Fruit fly (Drosophila melanogaster) whole organism: ENCODE results near the gene CG45073.

ENCODE experiments used
- CG8478 ChIP-seq: fragments of >200 bp; optimal IDR thresholded peaks from 2 replicates; lab custom pipeline; 2018; ENCODE audit warnings: inconsistent platforms
- EcR ChIP-seq, 2 experiments: fragments of >200 bp; optimal IDR thresholded peaks; 2 replicates each; lab custom pipeline; 2017; ENCODE audit warnings: missing biosample characterization in 2 of 2, missing genetic modification characterization in 2 of 2, missing genetic modification reagents in 2 of 2

- TF ChIP-seq EcR (GFP tag; optimal IDR thresholded peaks at IDR 0.05; lab: Kevin White, UChicago): no peak
- TF ChIP-seq CG8478 (lab: Kevin White, UChicago): no peak
Observed at dm6 chr3R:30153864-30154263, 29.3 kb upstream of the CG45073 start.
